Worm (Caenorhabditis elegans) whole organism, early embryonic: Measurements from ENCODE around the gene ttll-5.

Experiments
- aly-1 ChIP-seq: sonication (generic microtip); optimal IDR thresholded peaks from 2 replicates; lab custom pipeline; 2016; ENCODE audit warnings: missing genetic modification characterization, missing compliant biosample characterization
- ama-1 ChIP-seq: fragments of 150-350 bp; optimal IDR thresholded peaks from 2 replicates; lab custom pipeline; 2014
- hmbx-1 ChIP-seq: sonication (generic microtip); optimal IDR thresholded peaks from 2 replicates; lab custom pipeline; 2016; ENCODE audit warnings: mild to moderate bottlenecking, missing genetic modification characterization, missing compliant biosample characterization
- sea-1 ChIP-seq: fragments of 200-800 bp; sonication (Bioruptor generic); conservative IDR thresholded peaks from 2 replicates; pipeline ENCODE4 v1.3.6; 2022; ENCODE audit warnings: missing genetic modification characterization, missing compliant biosample characterization
- tbx-11 ChIP-seq: fragments of 200-800 bp; sonication (Bioruptor generic); IDR thresholded peaks from 2 replicates; pipeline ENCODE4 v1.3.6; 2022; ENCODE audit warnings: missing genetic modification characterization, missing compliant biosample characterization
- tra-4 ChIP-seq: sonication (generic microtip); optimal IDR thresholded peaks from 2 replicates; lab custom pipeline; 2017; ENCODE audit warnings: missing genetic modification characterization, missing compliant biosample characterization

DNA sequence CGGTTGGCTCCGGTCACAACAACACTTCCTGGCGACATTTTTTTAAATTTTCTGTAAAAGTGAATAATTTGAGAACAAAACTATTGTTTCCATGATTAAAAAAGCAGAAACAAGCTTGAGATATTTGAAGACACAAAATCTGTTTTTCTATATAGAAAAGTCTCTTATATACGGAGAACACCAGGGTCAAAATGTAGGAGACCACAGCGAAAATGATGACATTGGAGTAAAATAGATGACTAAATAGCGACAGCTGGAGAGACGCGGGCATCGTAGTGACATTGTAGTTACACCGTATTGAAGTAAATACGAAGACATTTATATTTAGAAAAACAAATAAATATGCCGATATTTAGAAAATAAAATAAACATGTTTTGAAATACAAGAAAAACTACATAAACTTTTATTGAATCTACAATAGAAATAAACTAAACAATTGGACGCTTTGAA lies 7.3 kb downstream of the ttll-5 start, which contains the start of gene sdz-8:
- TF ChIP-seq hmbx-1 (tag; lab: Kevin White, UChicago) (no peak), ama-1 (no peak), tra-4 (no peak), tbx-11 (no peak), sea-1 (GFP tag; lab: Robert Waterston, UW) (no peak), aly-1 (tag; lab: Kevin White, UChicago) (no peak)
